Worm (Caenorhabditis elegans) whole organism, young adult: ENCODE measurements around the gene K09C6.9.

Experiments used
- madf-6 ChIP-seq: fragments of 200-800 bp; sonication (Bioruptor generic); IDR thresholded peaks from 2 replicates; pipeline ENCODE4 v1.3.6; 2022; ENCODE audit warnings: missing genetic modification reagents, missing genetic modification characterization, missing compliant biosample characterization
- snpc-4 ChIP-seq, 5 experiments: fragments of 150-350 bp in 1 of 5; sonication (generic microtip) in 4 of 5; optimal IDR thresholded peaks; 2 replicates each; lab custom pipeline; 2014 to 2018; ENCODE audit warnings: missing genetic modification characterization in 5 of 5, missing biosample characterization in 3 of 5, antibody characterized with exemption in 2 of 5, mild to moderate bottlenecking in 2 of 5, missing compliant biosample characterization in 2 of 5, missing genotype in 2 of 5, moderate library complexity in 2 of 5, missing genetic modification reagents in 1 of 5

DNA sequence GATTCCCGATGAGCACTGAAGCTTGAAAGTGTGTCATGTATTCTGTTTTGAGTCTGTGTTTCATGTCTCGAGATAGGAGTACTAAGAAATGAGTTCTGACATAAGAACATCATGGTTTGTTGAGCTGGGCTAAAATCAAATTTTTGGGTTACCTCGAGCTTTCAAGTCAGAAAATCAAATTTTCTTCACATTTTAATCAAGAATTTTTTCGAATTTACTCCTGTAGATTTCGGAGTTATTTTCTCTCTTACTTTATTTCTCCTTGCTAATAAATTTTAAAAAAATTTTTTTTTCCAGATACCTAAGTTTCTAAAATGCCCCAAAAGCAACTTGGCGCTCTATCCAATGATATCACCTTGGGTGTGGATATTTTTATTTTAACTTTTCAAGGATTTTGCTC is 28.8 kb downstream of the K09C6.9 start, which contains the start of gene F41H8.2:
- TF ChIP-seq madf-6 (GFP tag; lab: Robert Waterston, UW) = no peak
- TF ChIP-seq snpc-4 (GFP tag; optimal IDR thresholded peaks at IDR 0.05; lab: Kevin White, UChicago) = no peak
- TF ChIP-seq snpc-4 (tag; optimal IDR thresholded peaks at IDR 0.05; lab: Kevin White, UChicago) = no peak
